Fruit fly (Drosophila melanogaster): Measurements from ENCODE around the gene Sr-CIV.

The Sr-CIV gene

dm6 chr2L:3555408-3556058, 31.7 kb upstream of the Sr-CIV start (continued):
- TF ChIP-seq CG10959 (GFP tag; IDR thresholded peaks at IDR 0.05), result peak; percentile 59; the same call in 1 of the 2 replicates
- peak; percentile 37 for TF ChIP-seq CG17829 (tag; optimal IDR thresholded peaks at IDR 0.05)
- TF ChIP-seq Bgb (GFP tag; IDR thresholded peaks at IDR 0.05; ENCODE audit: partially characterized antibody), result no peak
- peak; percentile 51; the same call in 1 of the 3 replicates for TF ChIP-seq Optix (GFP tag; IDR thresholded peaks at IDR 0.05)
- no peak for TF ChIP-seq ato (GFP tag; IDR thresholded peaks at IDR 0.05; ENCODE audit: partially characterized antibody)
- TF ChIP-seq tin (GFP tag; optimal IDR thresholded peaks at IDR 0.05), result no peak
- peak; percentile 43; the same call in 1 of the 2 replicates for TF ChIP-seq Awh (GFP tag; IDR thresholded peaks at IDR 0.05)
- no peak for TF ChIP-seq CG9876 (GFP tag; optimal IDR thresholded peaks at IDR 0.05)
- no peak for TF ChIP-seq CG4328 (GFP tag; optimal IDR thresholded peaks at IDR 0.05)
- TF ChIP-seq shn (GFP tag; optimal IDR thresholded peaks at IDR 0.05), result no peak
- TF ChIP-seq so (GFP tag; IDR thresholded peaks at IDR 0.05), result no peak
- TF ChIP-seq Six4 (GFP tag; optimal IDR thresholded peaks at IDR 0.05), result no peak
- no peak for TF ChIP-seq Atf-2 (GFP tag; optimal IDR thresholded peaks at IDR 0.05)
- no peak for TF ChIP-seq CG9609 (GFP tag; optimal IDR thresholded peaks at IDR 0.05)
- peak; percentile 63; the same call in 2 of the 3 replicates for TF ChIP-seq Doc3 (GFP tag; IDR thresholded peaks at IDR 0.05; ENCODE audit: partially characterized antibody)
- TF ChIP-seq CG6254 (GFP tag; optimal IDR thresholded peaks at IDR 0.05), result no peak
- 0 out of 3 replicates have a peak, but pooled peaks have one; percentile 25 for TF ChIP-seq CG11695 (GFP tag; IDR thresholded peaks at IDR 0.05)
- TF ChIP-seq schlank (tag; optimal IDR thresholded peaks at IDR 0.05), result no peak
- peak; percentile 79 for TF ChIP-seq ara (GFP tag; IDR thresholded peaks at IDR 0.05)
- TF ChIP-seq CG13424 (tag; optimal IDR thresholded peaks at IDR 0.05), result peak; percentile 16
- TF ChIP-seq nau (GFP tag; optimal IDR thresholded peaks at IDR 0.05), result no peak
- TF ChIP-seq Side (GFP tag; optimal IDR thresholded peaks at IDR 0.05), result no peak
- TF ChIP-seq gsb (GFP tag; IDR thresholded peaks at IDR 0.05), result no peak
- no peak for TF ChIP-seq CG15479 (GFP tag; optimal IDR thresholded peaks at IDR 0.05)
- TF ChIP-seq CG18011 (GFP tag; optimal IDR thresholded peaks at IDR 0.05), result no peak
- 0 out of 3 replicates have a peak, but pooled peaks have one; percentile 14 for TF ChIP-seq CG7357 (GFP tag; IDR thresholded peaks at IDR 0.05)
- TF ChIP-seq CG2129 (GFP tag; IDR thresholded peaks at IDR 0.05; ENCODE audit: partially characterized antibody), result peak; percentile 42; the same call in 1 of the 2 replicates
- TF ChIP-seq ERR (GFP tag; optimal IDR thresholded peaks at IDR 0.05), result no peak
- peak; percentile 48 for TF ChIP-seq CG2678 (tag; optimal IDR thresholded peaks at IDR 0.05)
- no peak for TF ChIP-seq crol (GFP tag; IDR thresholded peaks at IDR 0.05)
- TF ChIP-seq Chrac-16 (GFP tag; optimal IDR thresholded peaks at IDR 0.05), result peak; percentile 15
- TF ChIP-seq CG8924 (tag; optimal IDR thresholded peaks at IDR 0.05), result no peak
- no peak for TF ChIP-seq insv (GFP tag; optimal IDR thresholded peaks at IDR 0.05)
- TF ChIP-seq Hr3 (GFP tag; optimal IDR thresholded peaks at IDR 0.05), result no peak
- no peak for TF ChIP-seq ems (GFP tag; optimal IDR thresholded peaks at IDR 0.05)
- 0 out of 2 replicates have a peak, but pooled peaks have one; percentile 8 for TF ChIP-seq E2f1 (GFP tag; IDR thresholded peaks at IDR 0.05)
- TF ChIP-seq CG7839 (tag; optimal IDR thresholded peaks at IDR 0.05), result peak; percentile 29
- no peak for TF ChIP-seq ken (GFP tag; IDR thresholded peaks at IDR 0.05)
- TF ChIP-seq CTCF (GFP tag; optimal IDR thresholded peaks at IDR 0.05), result no peak
- no peak for TF ChIP-seq bigmax (GFP tag; optimal IDR thresholded peaks at IDR 0.05)
- TF ChIP-seq CG10321 (GFP tag; IDR thresholded peaks at IDR 0.05), result no peak
- peak; percentile 60 for TF ChIP-seq Blimp-1 (GFP tag; optimal IDR thresholded peaks at IDR 0.05)
- TF ChIP-seq hb (GFP tag; IDR thresholded peaks at IDR 0.05; ENCODE audit: partially characterized antibody), result no peak
- TF ChIP-seq bbx (GFP tag; IDR thresholded peaks at IDR 0.05; ENCODE audit: partially characterized antibody), result no peak
- no peak for TF ChIP-seq dimm (GFP tag; IDR thresholded peaks at IDR 0.05)
- TF ChIP-seq ro (GFP tag; IDR thresholded peaks at IDR 0.05), result no peak
- no peak for TF ChIP-seq Lhr (GFP tag; optimal IDR thresholded peaks at IDR 0.05)
- no peak for TF ChIP-seq E2f2 (GFP tag; IDR thresholded peaks at IDR 0.05)
- TF ChIP-seq crp (GFP tag; optimal IDR thresholded peaks at IDR 0.05), result no peak
- TF ChIP-seq ttk (GFP tag; IDR thresholded peaks at IDR 0.05), result no peak

Measured in whole organism, embryonic.